Worm (Caenorhabditis elegans): Measurements from ENCODE around the gene W06B4.2.

W06B4.2 gene

ce11 chrII:4518300-4518907 is 50.4 kb downstream of the W06B4.2 start, which contains the start of gene hlh-1:
TSS of gene hlh-1 (plus strand) at chrII:4518574.
- TF ChIP-seq nhr-25 (tag; optimal IDR thresholded peaks at IDR 0.05) (no peak), C34F6.9 (tag; optimal IDR thresholded peaks at IDR 0.05) (peak; percentile 0), ceh-16 (tag; optimal IDR thresholded peaks at IDR 0.05) (no peak), nhr-129 (tag; optimal IDR thresholded peaks at IDR 0.05) (peak; percentile 66), nhr-23 (tag; optimal IDR thresholded peaks at IDR 0.05) (no peak), ztf-11 (tag; optimal IDR thresholded peaks at IDR 0.05) (no peak), crh-2 (tag; optimal IDR thresholded peaks at IDR 0.05) (no peak), sma-9 (GFP tag; optimal IDR thresholded peaks at IDR 0.05) (peak; percentile 56), sma-9 (tag; optimal IDR thresholded peaks at IDR 0.05) (no peak), mbf-1 (tag; optimal IDR thresholded peaks at IDR 0.05) (no peak), mdl-1 (tag; optimal IDR thresholded peaks at IDR 0.05) (no peak), sem-4 (tag; optimal IDR thresholded peaks at IDR 0.05) (no peak), ztf-4 (tag; optimal IDR thresholded peaks at IDR 0.05) (peak; percentile 4), fos-1 (tag; optimal IDR thresholded peaks at IDR 0.05) (no peak), nhr-10 (tag; optimal IDR thresholded peaks at IDR 0.05) (no peak), unc-62 (GFP tag; optimal IDR thresholded peaks at IDR 0.05) (no peak), F13H6.1 (tag; optimal IDR thresholded peaks at IDR 0.05) (peak; percentile 71), lsy-2 (tag; optimal IDR thresholded peaks at IDR 0.05) (peak; percentile 16 to 83), sma-3 (GFP tag; optimal IDR thresholded peaks at IDR 0.05) (no peak)

- TF ChIP-seq lin-13 (GFP tag; optimal IDR thresholded peaks at IDR 0.05) (no peak), F13H6.1 (tag; optimal IDR thresholded peaks at IDR 0.05) (peak; percentile 32), lsy-2 (tag; optimal IDR thresholded peaks at IDR 0.05) (peak in 1 of 2 experiments; percentile 45)
These were observed 52.1 kb downstream of the W06B4.2 start for ce11 chrII:4519976-4520594.

Measured in whole organism, L2 larva.